Worm (Caenorhabditis elegans): ENCODE data around the gene fbxa-88.

fbxa-88 gene

ce11 chrV:16099441-16099840 lies 43.5 kb downstream of the fbxa-88 start, which contains the start of gene str-7:
Gene str-7 (minus strand): TSS chrV:16099541.
- no peak for TF ChIP-seq ces-1 (GFP tag; optimal IDR thresholded peaks at IDR 0.05)
- no peak for TF ChIP-seq mab-5 (tag; optimal IDR thresholded peaks at IDR 0.05)
- TF ChIP-seq unc-120 (tag; optimal IDR thresholded peaks at IDR 0.05; ENCODE audit: poor library complexity, severe bottlenecking), result no peak
- no peak for TF ChIP-seq blmp-1 (tag; optimal IDR thresholded peaks at IDR 0.05)
- TF ChIP-seq flh-1 (GFP tag; optimal IDR thresholded peaks at IDR 0.05), result no peak
- no peak for TF ChIP-seq ztf-11 (tag; optimal IDR thresholded peaks at IDR 0.05)
- TF ChIP-seq ceh-83 (GFP tag; optimal IDR thresholded peaks at IDR 0.05), result no peak
- no peak for TF ChIP-seq elt-1 (tag; optimal IDR thresholded peaks at IDR 0.05; ENCODE audit: borderline replicate concordance, insufficient read depth)
- no peak for TF ChIP-seq ceh-39 (tag; optimal IDR thresholded peaks at IDR 0.05)
- TF ChIP-seq sem-2 (GFP tag; optimal IDR thresholded peaks at IDR 0.05), result no peak
- no peak for TF ChIP-seq hlh-1 (tag; optimal IDR thresholded peaks at IDR 0.05)
- TF ChIP-seq elt-3 (tag; optimal IDR thresholded peaks at IDR 0.05), result no peak
- TF ChIP-seq snpc-4 (tag; optimal IDR thresholded peaks at IDR 0.05), result no peak
- no peak for TF ChIP-seq nhr-28 (tag; optimal IDR thresholded peaks at IDR 0.05)
- TF ChIP-seq sptf-1 (tag; optimal IDR thresholded peaks at IDR 0.05), result no peak

- peak; percentile 5 for TF ChIP-seq zip-8 (tag; optimal IDR thresholded peaks at IDR 0.05)
- TF ChIP-seq hlh-1 (tag; optimal IDR thresholded peaks at IDR 0.05), result no peak
- TF ChIP-seq cnd-1 (tag; optimal IDR thresholded peaks at IDR 0.05), result peak; percentile 64
These were observed 48.1 kb downstream of the fbxa-88 start for ce11 chrV:16094862-16095261.

- TF ChIP-seq zip-8 (tag; optimal IDR thresholded peaks at IDR 0.05) (no peak), ceh-39 (tag; optimal IDR thresholded peaks at IDR 0.05) (no peak), bed-3 (GFP tag; optimal IDR thresholded peaks at IDR 0.05) (no peak), ham-2 (GFP tag; optimal IDR thresholded peaks at IDR 0.05) (no peak), ceh-83 (GFP tag; optimal IDR thresholded peaks at IDR 0.05) (no peak), unc-120 (tag; optimal IDR thresholded peaks at IDR 0.05; ENCODE audit: poor library complexity, severe bottlenecking) (no peak), nhr-28 (tag; optimal IDR thresholded peaks at IDR 0.05) (no peak), pha-4 (tag; optimal IDR thresholded peaks at IDR 0.05) (no peak), cnd-1 (tag; optimal IDR thresholded peaks at IDR 0.05) (no peak), lin-13 (tag; optimal IDR thresholded peaks at IDR 0.05) (no peak), flh-1 (GFP tag; optimal IDR thresholded peaks at IDR 0.05) (no peak), blmp-1 (tag; optimal IDR thresholded peaks at IDR 0.05) (no peak), mab-5 (tag; optimal IDR thresholded peaks at IDR 0.05) (no peak), ztf-11 (tag; optimal IDR thresholded peaks at IDR 0.05) (no peak), elt-1 (tag; optimal IDR thresholded peaks at IDR 0.05; ENCODE audit: borderline replicate concordance, insufficient read depth) (no peak), drap-1 (GFP tag; optimal IDR thresholded peaks at IDR 0.05) (no peak), unc-39 (tag; optimal IDR thresholded peaks at IDR 0.05) (no peak), hlh-1 (tag; optimal IDR thresholded peaks at IDR 0.05) (no peak), unc-62 (GFP tag; optimal IDR thresholded peaks at IDR 0.05) (no peak)
These were observed 48.6 kb downstream of the fbxa-88 start, which contains the start of gene F22B8.7 for ce11 chrV:16094284-16094683. Gene F22B8.7 (plus strand): TSS chrV:16094584.
